Worm (Caenorhabditis elegans): ENCODE data around the gene nspc-13.

nspc-13 gene

DNA sequence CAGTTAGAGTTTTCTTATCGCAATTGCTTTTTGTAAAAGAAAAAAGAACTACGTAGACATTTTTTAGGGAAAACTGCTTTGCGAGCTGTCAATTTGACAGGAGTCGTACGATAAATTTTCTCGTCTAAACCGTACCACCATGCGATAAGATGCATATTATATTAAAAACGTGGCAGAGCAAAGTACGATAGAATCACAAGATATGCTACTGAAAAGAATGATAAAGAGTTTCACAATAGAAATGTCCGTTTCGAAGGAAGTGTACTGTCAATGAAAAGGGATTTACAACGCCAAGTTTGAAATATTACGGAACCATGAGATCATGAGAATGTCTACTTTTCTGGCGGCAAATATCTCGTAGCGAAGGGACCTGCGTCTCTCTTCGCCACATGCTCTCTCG is 7.6 kb downstream of the nspc-13 start, which contains the start of gene F19H6.5:
Gene F19H6.5 (minus strand): TSS at position 101 of the 400 bp plus-strand sequence.
- TF ChIP-seq ceh-48 (tag; optimal IDR thresholded peaks at IDR 0.05) (no peak), T23F11.4 (GFP tag; optimal IDR thresholded peaks at IDR 0.05) (no peak), ceh-18 (tag; optimal IDR thresholded peaks at IDR 0.05) (no peak), sox-2 (GFP tag; IDR thresholded peaks at IDR 0.05) (no peak), unc-42 (tag; optimal IDR thresholded peaks at IDR 0.05) (no peak), ttx-3 (tag; optimal IDR thresholded peaks at IDR 0.05) (no peak), ceh-34 (tag; optimal IDR thresholded peaks at IDR 0.05) (no peak), ceh-6 (GFP tag; optimal IDR thresholded peaks at IDR 0.05) (no peak), ceh-2 (tag; optimal IDR thresholded peaks at IDR 0.05) (no peak), syd-9 (tag; optimal IDR thresholded peaks at IDR 0.05) (no peak), fkh-10 (GFP tag; optimal IDR thresholded peaks at IDR 0.05) (no peak), fkh-6 (tag; optimal IDR thresholded peaks at IDR 0.05) (no peak), pax-1 (tag; optimal IDR thresholded peaks at IDR 0.05) (no peak), ama-1 (optimal IDR thresholded peaks at IDR 0.05) (no peak), ceh-19 (GFP tag; optimal IDR thresholded peaks at IDR 0.05) (no peak), K02D7.2 (tag; optimal IDR thresholded peaks at IDR 0.05) (no peak), K09A11.1 (tag; optimal IDR thresholded peaks at IDR 0.05; ENCODE audit: insufficient read depth) (no peak), lin-11 (tag; optimal IDR thresholded peaks at IDR 0.05) (no peak), C38D4.7 (GFP tag; optimal IDR thresholded peaks at IDR 0.05) (no peak)

DNA sequence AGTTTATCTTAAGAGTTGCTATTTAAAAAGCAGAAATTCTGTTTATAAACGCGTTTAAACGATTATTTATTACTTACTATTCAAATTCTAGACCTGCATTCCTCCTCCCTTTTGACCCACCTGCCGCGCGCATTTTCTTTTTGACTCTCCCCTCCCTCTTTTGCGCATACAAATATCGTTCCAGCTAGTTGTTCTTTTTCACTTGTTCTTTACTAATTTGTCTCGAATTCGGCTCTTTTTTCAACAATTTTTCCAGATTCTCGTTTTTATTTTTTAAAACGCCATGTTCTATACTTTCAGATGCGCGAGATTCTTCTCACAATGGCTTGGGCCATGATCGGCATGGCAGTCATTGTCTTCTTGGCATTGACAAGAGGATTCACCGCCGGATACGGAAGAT is 8.2 kb downstream of the nspc-13 start, which contains the start of gene F19H6.4:
Gene F19H6.4 (plus strand): TSS at position 301 of the 400 bp plus-strand sequence.
- TF ChIP-seq pha-2 (tag; optimal IDR thresholded peaks at IDR 0.05) (no peak), ceh-30 (tag; optimal IDR thresholded peaks at IDR 0.05) (no peak), sdc-2 (tag; optimal IDR thresholded peaks at IDR 0.05) (no peak), dve-1 (tag; optimal IDR thresholded peaks at IDR 0.05) (no peak), elt-2 (tag; optimal IDR thresholded peaks at IDR 0.05) (no peak), ceh-22 (tag; optimal IDR thresholded peaks at IDR 0.05) (no peak), fkh-6 (tag; optimal IDR thresholded peaks at IDR 0.05) (no peak), pros-1 (tag; optimal IDR thresholded peaks at IDR 0.05) (no peak), lin-11 (tag; optimal IDR thresholded peaks at IDR 0.05) (no peak), ceh-2 (tag; optimal IDR thresholded peaks at IDR 0.05) (no peak)

DNA sequence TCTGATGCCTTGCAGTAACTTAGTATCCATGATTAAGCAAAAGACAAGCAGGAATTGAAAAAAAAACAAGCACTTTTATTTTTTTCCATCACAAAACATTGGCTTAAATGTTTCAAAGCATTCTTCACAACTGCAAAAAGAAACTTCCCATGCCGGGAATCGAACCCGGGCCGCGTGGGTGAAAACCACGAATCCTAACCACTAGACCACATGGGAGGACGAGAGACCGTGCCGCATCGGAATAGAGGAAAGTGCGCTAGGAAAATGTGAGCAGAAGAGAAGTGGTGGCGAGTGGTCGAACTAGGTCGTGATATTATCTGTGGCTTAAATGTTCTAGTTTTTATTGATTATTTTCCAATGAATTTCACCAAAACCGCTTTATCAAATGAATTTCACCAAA is 10.3 kb downstream of the nspc-13 start:
- TF ChIP-seq rnt-1 (tag; optimal IDR thresholded peaks at IDR 0.05): peak; percentile 53
- TF ChIP-seq hlh-13 (GFP tag; optimal IDR thresholded peaks at IDR 0.05): no peak
- TF ChIP-seq ref-2 (tag; optimal IDR thresholded peaks at IDR 0.05): peak; percentile 21
- TF ChIP-seq sox-4 (tag; optimal IDR thresholded peaks at IDR 0.05): peak; percentile 40
- TF ChIP-seq pat-9 (tag; optimal IDR thresholded peaks at IDR 0.05): peak; percentile 66
- no peak for TF ChIP-seq unc-3 (GFP tag; conservative IDR thresholded peaks at IDR 0.05)
- TF ChIP-seq unc-3 (tag; optimal IDR thresholded peaks at IDR 0.05): peak; percentile 34
- TF ChIP-seq che-1 (tag; optimal IDR thresholded peaks at IDR 0.05): peak; percentile 56
- no peak for TF ChIP-seq unc-42 (tag; optimal IDR thresholded peaks at IDR 0.05)
- TF ChIP-seq ceh-18 (tag; optimal IDR thresholded peaks at IDR 0.05): peak; percentile 56
- TF ChIP-seq ceh-2 (tag; optimal IDR thresholded peaks at IDR 0.05): peak; percentile 19
- TF ChIP-seq tbx-7 (tag; optimal IDR thresholded peaks at IDR 0.05): no peak
- no peak for TF ChIP-seq dmd-4 (tag; optimal IDR thresholded peaks at IDR 0.05; ENCODE audit: borderline replicate concordance)
- no peak for TF ChIP-seq ztf-16 (tag; optimal IDR thresholded peaks at IDR 0.05)
- peak; percentile 33; the same call in 1 of the 2 replicates for TF ChIP-seq sox-2 (GFP tag; IDR thresholded peaks at IDR 0.05)
- TF ChIP-seq tbx-2 (tag; optimal IDR thresholded peaks at IDR 0.05): peak; percentile 44
- peak; percentile 56 for TF ChIP-seq fkh-10 (GFP tag; optimal IDR thresholded peaks at IDR 0.05)
- TF ChIP-seq fax-1 (tag; optimal IDR thresholded peaks at IDR 0.05): peak; percentile 1
- no peak for TF ChIP-seq odd-2 (tag; optimal IDR thresholded peaks at IDR 0.05)
- peak; percentile 15 for TF ChIP-seq npax-4 (tag; optimal IDR thresholded peaks at IDR 0.05)
- TF ChIP-seq gmeb-2 (tag; optimal IDR thresholded peaks at IDR 0.05): peak; percentile 46
- TF ChIP-seq hlh-6 (tag; optimal IDR thresholded peaks at IDR 0.05): peak; percentile 61
- TF ChIP-seq C38D4.7 (GFP tag; optimal IDR thresholded peaks at IDR 0.05): peak; percentile 20
- TF ChIP-seq ceh-34 (tag; optimal IDR thresholded peaks at IDR 0.05): peak; percentile 38
- TF ChIP-seq ttx-3 (tag; optimal IDR thresholded peaks at IDR 0.05): peak; percentile 57
- peak; percentile 92 for TF ChIP-seq sdc-2 (tag; optimal IDR thresholded peaks at IDR 0.05)
- peak; percentile 36 for TF ChIP-seq hlh-30 (tag; optimal IDR thresholded peaks at IDR 0.05; ENCODE audit: insufficient read depth)
- peak; percentile 32 for TF ChIP-seq T23F11.4 (GFP tag; optimal IDR thresholded peaks at IDR 0.05)
- peak; percentile 29 for TF ChIP-seq Y22D7AL.16 (tag; optimal IDR thresholded peaks at IDR 0.05)
- TF ChIP-seq ahr-1 (tag; optimal IDR thresholded peaks at IDR 0.05): peak; percentile 18
- peak; percentile 38 for TF ChIP-seq nfya-1 (tag; optimal IDR thresholded peaks at IDR 0.05)
- TF ChIP-seq K02D7.2 (tag; optimal IDR thresholded peaks at IDR 0.05): peak; percentile 26
- TF ChIP-seq lin-11 (tag; optimal IDR thresholded peaks at IDR 0.05): peak; percentile 47
- no peak for TF ChIP-seq unc-55 (GFP tag; optimal IDR thresholded peaks at IDR 0.05)

Measured in whole organism, late embryonic.